Worm (Caenorhabditis elegans) whole organism, midembryonic: Measurements from ENCODE around the gene C56C10.9.

Experiments used
- T22C8.4 ChIP-seq: fragments of 200-800 bp; sonication (Bioruptor generic); IDR thresholded peaks from 2 replicates; pipeline ENCODE4 v1.3.6; 2022; ENCODE audit warnings: missing genetic modification characterization, missing compliant biosample characterization
- cog-1 ChIP-seq: sonication (generic microtip); optimal IDR thresholded peaks from 2 replicates; lab custom pipeline; 2016; ENCODE audit warnings: missing genetic modification characterization, missing compliant biosample characterization
- flt-1 ChIP-seq: fragments of 200-800 bp; sonication (Bioruptor generic); IDR thresholded peaks from 2 replicates; pipeline ENCODE4 v1.3.6; 2022; ENCODE audit warnings: missing genetic modification characterization, missing compliant biosample characterization
- med-1 ChIP-seq: sonication (generic microtip); optimal IDR thresholded peaks from 2 replicates; lab custom pipeline; 2017; ENCODE audit warnings: missing genetic modification characterization, mild to moderate bottlenecking, missing compliant biosample characterization, antibody characterized with exemption, missing genetic modification reagents; ENCODE audit not compliant: insufficient read depth
- ref-1 ChIP-seq: fragments of 200-800 bp; sonication (Bioruptor generic); conservative IDR thresholded peaks from 2 replicates; pipeline ENCODE4 v1.3.6; 2022; ENCODE audit warnings: missing genetic modification reagents, missing genetic modification characterization, missing compliant biosample characterization
- tab-1 ChIP-seq: fragments of 200-800 bp; sonication (Bioruptor generic); IDR thresholded peaks from 2 replicates; pipeline ENCODE4 v1.3.6; 2022; ENCODE audit warnings: missing genetic modification characterization, missing compliant biosample characterization
- ztf-29 ChIP-seq: fragments of 200-800 bp; sonication (Bioruptor generic); IDR thresholded peaks from 2 replicates; pipeline ENCODE4 v1.3.6; 2022; ENCODE audit warnings: missing genetic modification reagents, missing genetic modification characterization, missing compliant biosample characterization

DNA sequence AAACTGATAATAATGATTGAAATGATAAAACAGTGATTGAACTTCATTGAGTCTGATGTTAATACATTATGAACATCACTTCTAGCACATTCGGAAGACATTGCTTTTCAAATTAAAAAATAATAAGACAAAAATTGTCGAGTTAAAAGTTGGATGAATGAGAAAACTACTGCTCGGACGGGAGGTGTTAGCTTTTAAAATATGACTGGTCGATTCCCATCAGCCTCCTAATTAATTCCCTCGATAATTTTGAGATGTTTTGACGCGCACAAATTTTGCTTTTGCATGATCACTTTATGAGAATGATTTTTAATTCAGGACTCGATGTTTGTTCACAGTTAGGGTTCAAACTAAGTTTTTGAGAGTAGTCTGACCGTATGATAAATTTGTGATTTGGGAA is 18.5 kb downstream of the C56C10.9 start, which contains the start of gene sra-28:
- TF ChIP-seq flt-1 (no peak), ref-1 (GFP tag; lab: Robert Waterston, UW) (no peak), med-1 (GFP tag; lab: Kevin White, UChicago) (no peak), T22C8.4 (GFP tag; lab: Robert Waterston, UW) (no peak), cog-1 (tag; lab: Kevin White, UChicago) (no peak), tab-1 (no peak), ztf-29 (GFP tag; lab: Robert Waterston, UW) (no peak)
